Fruit fly (Drosophila melanogaster) whole organism, embryonic: ENCODE measurements around the gene dgt1.

Source experiments
- Bgb ChIP-seq: fragments of 200-800 bp; sonication (Bioruptor generic); IDR thresholded peaks from 2 replicates; pipeline ENCODE4 v1.3.6; 2022; ENCODE audit warnings: missing biosample characterization, missing genetic modification characterization; ENCODE audit not compliant: partially characterized antibody
- CG12104 ChIP-seq: fragments of 200-800 bp; sonication (Bioruptor generic); optimal IDR thresholded peaks from 3 replicates; lab custom pipeline; 2016; ENCODE audit warnings: missing biosample characterization, missing genetic modification characterization
- CG12942 ChIP-seq: fragments of 200-800 bp; sonication (Bioruptor generic); optimal IDR thresholded peaks from 3 replicates; lab custom pipeline; 2016; ENCODE audit warnings: missing biosample characterization, missing genetic modification characterization
- CG13287 ChIP-seq: fragments of 200-800 bp; sonication (Bioruptor generic); IDR thresholded peaks from 2 replicates; pipeline ENCODE4 v1.3.6; 2022; ENCODE audit warnings: missing biosample characterization, missing genetic modification characterization; ENCODE audit not compliant: partially characterized antibody
- CG13894 ChIP-seq: fragments of 200-800 bp; sonication (Bioruptor generic); optimal IDR thresholded peaks from 3 replicates; lab custom pipeline; 2018; ENCODE audit warnings: missing biosample characterization, mild to moderate bottlenecking, missing genetic modification characterization, moderate library complexity
- CG15514 ChIP-seq: fragments of 200-800 bp; sonication (Bioruptor generic); optimal IDR thresholded peaks from 3 replicates; lab custom pipeline; 2017; ENCODE audit warnings: missing biosample characterization, missing genetic modification characterization, mild to moderate bottlenecking, moderate library complexity, missing genetic modification reagents
- CG17802 ChIP-seq: fragments of 200-800 bp; sonication (Bioruptor generic); optimal IDR thresholded peaks from 2 replicates; lab custom pipeline; 2018; ENCODE audit warnings: missing biosample characterization, mild to moderate bottlenecking, missing genetic modification characterization, moderate library complexity
- CG18619 ChIP-seq: fragments of 200-800 bp; sonication (Bioruptor generic); optimal IDR thresholded peaks from 3 replicates; lab custom pipeline; 2017; ENCODE audit warnings: missing biosample characterization, mild to moderate bottlenecking, missing genetic modification characterization
- CG2678 ChIP-seq: fragments of 200-800 bp; sonication (Bioruptor generic); optimal IDR thresholded peaks from 3 replicates; lab custom pipeline; 2019; ENCODE audit warnings: missing biosample characterization, mild to moderate bottlenecking, missing genetic modification characterization, moderate library complexity
- CG3995 ChIP-seq: fragments of 200-800 bp; sonication (Bioruptor generic); optimal IDR thresholded peaks from 3 replicates; lab custom pipeline; 2016; ENCODE audit warnings: missing biosample characterization, missing genetic modification characterization
- CG4424 ChIP-seq: fragments of 200-800 bp; sonication (Bioruptor generic); optimal IDR thresholded peaks from 3 replicates; lab custom pipeline; 2016; ENCODE audit warnings: missing biosample characterization, missing genetic modification characterization
- CG6175 ChIP-seq: fragments of 200-800 bp; sonication (Bioruptor generic); IDR thresholded peaks from 3 replicates; pipeline ENCODE4 v1.3.6; 2022; ENCODE audit warnings: missing biosample characterization, missing genetic modification characterization
- CG7357 ChIP-seq: fragments of 200-800 bp; sonication (Bioruptor generic); IDR thresholded peaks from 3 replicates; pipeline ENCODE4 v1.3.6; 2022; ENCODE audit warnings: missing biosample characterization, missing genetic modification characterization
- CG7963 ChIP-seq: fragments of 200-800 bp; sonication (Bioruptor generic); IDR thresholded peaks from 3 replicates; pipeline ENCODE4 v1.3.6; 2022; ENCODE audit warnings: missing biosample characterization, missing genetic modification characterization; ENCODE audit not compliant: partially characterized antibody
- CG9797 ChIP-seq: fragments of 200-800 bp; sonication (Bioruptor generic); optimal IDR thresholded peaks from 3 replicates; lab custom pipeline; 2018; ENCODE audit warnings: missing biosample characterization, mild to moderate bottlenecking, missing genetic modification characterization
- Chrac-16 ChIP-seq: fragments of 200-800 bp; sonication (Bioruptor generic); optimal IDR thresholded peaks from 3 replicates; lab custom pipeline; 2016; ENCODE audit warnings: missing biosample characterization, missing genetic modification characterization
- Dbx ChIP-seq: fragments of 200-800 bp; sonication (Bioruptor generic); IDR thresholded peaks from 3 replicates; pipeline ENCODE4 v1.3.6; 2022; ENCODE audit warnings: missing biosample characterization, missing genetic modification characterization
- Deaf1 ChIP-seq: fragments of 200-800 bp; optimal IDR thresholded peaks from 3 replicates; lab custom pipeline; 2019; ENCODE audit warnings: missing biosample characterization, mild to moderate bottlenecking, missing genetic modification characterization, moderate library complexity
- ERR ChIP-seq: fragments of 200-800 bp; sonication (Bioruptor generic); optimal IDR thresholded peaks from 2 replicates; lab custom pipeline; 2016; ENCODE audit warnings: missing biosample characterization, missing genetic modification characterization
- Ets97D ChIP-seq: fragments of 200-800 bp; sonication (Bioruptor generic); optimal IDR thresholded peaks from 3 replicates; lab custom pipeline; 2016; ENCODE audit warnings: missing biosample characterization, missing genetic modification characterization
- H2.0 ChIP-seq: fragments of 200-800 bp; sonication (Bioruptor generic); IDR thresholded peaks from 2 replicates; pipeline ENCODE4 v1.3.6; 2022; ENCODE audit warnings: missing biosample characterization, missing genetic modification characterization
- Hmr ChIP-seq: fragments of 200-800 bp; sonication (Bioruptor generic); optimal IDR thresholded peaks from 3 replicates; lab custom pipeline; 2017; ENCODE audit warnings: mild to moderate bottlenecking, missing biosample characterization, missing genetic modification reagents, missing genetic modification characterization
- Nf-YC ChIP-seq: fragments of 200-800 bp; optimal IDR thresholded peaks from 3 replicates; lab custom pipeline; 2019; ENCODE audit warnings: missing biosample characterization, mild to moderate bottlenecking, missing genetic modification characterization, moderate library complexity
- Pdp1 ChIP-seq, 2 experiments: fragments of 200-800 bp; sonication (Bioruptor generic); optimal IDR thresholded peaks; 3 replicates each; lab custom pipeline; 2016; ENCODE audit warnings: missing biosample characterization in 2 of 2, missing genetic modification characterization in 2 of 2, mild to moderate bottlenecking in 1 of 2, moderate library complexity in 1 of 2
- Poxn ChIP-seq: fragments of 200-800 bp; sonication (Bioruptor generic); IDR thresholded peaks from 2 replicates; pipeline ENCODE4 v1.3.6; 2022; ENCODE audit warnings: missing biosample characterization, missing genetic modification characterization
- Ravus ChIP-seq: fragments of 200-800 bp; sonication (Bioruptor generic); IDR thresholded peaks from 2 replicates; pipeline ENCODE4 v1.3.6; 2022; ENCODE audit warnings: missing biosample characterization, missing genetic modification characterization
- Sox102F ChIP-seq: fragments of 200-800 bp; sonication (Bioruptor generic); optimal IDR thresholded peaks from 2 replicates; lab custom pipeline; 2018; ENCODE audit warnings: missing biosample characterization, mild to moderate bottlenecking, missing genetic modification characterization, moderate library complexity
- Trl ChIP-seq, 3 experiments: fragments of >200 bp in 2 of 3; fragments of 200-800 bp in 1 of 3; sonication (Bioruptor generic) in 1 of 3; optimal IDR thresholded peaks; 2 replicates in 1 of 3; 3 replicates in 2 of 3; lab custom pipeline; 2016 to 2017; ENCODE audit warnings: missing biosample characterization in 1 of 3, missing genetic modification characterization in 1 of 3
- YL-1 ChIP-seq: fragments of 200-800 bp; sonication (Bioruptor generic); optimal IDR thresholded peaks from 3 replicates; lab custom pipeline; 2017; ENCODE audit warnings: missing biosample characterization, mild to moderate bottlenecking, missing genetic modification characterization
- aop ChIP-seq: fragments of 200-800 bp; sonication (Bioruptor generic); IDR thresholded peaks from 2 replicates; pipeline ENCODE4 v1.3.6; 2022; ENCODE audit warnings: missing biosample characterization, missing genetic modification characterization
- az2 ChIP-seq: fragments of 200-800 bp; sonication (Bioruptor generic); optimal IDR thresholded peaks from 3 replicates; lab custom pipeline; 2016; ENCODE audit warnings: missing biosample characterization, missing genetic modification characterization
- bcd ChIP-seq: fragments of 200-800 bp; sonication (Bioruptor generic); optimal IDR thresholded peaks from 2 replicates; lab custom pipeline; 2017; ENCODE audit warnings: missing biosample characterization, mild to moderate bottlenecking, missing genetic modification characterization
- btn ChIP-seq: fragments of 200-800 bp; sonication (Bioruptor generic); optimal IDR thresholded peaks from 2 replicates; lab custom pipeline; 2016; ENCODE audit warnings: missing biosample characterization, missing genetic modification characterization
- disco-r ChIP-seq: fragments of 200-800 bp; sonication (Bioruptor generic); optimal IDR thresholded peaks from 2 replicates; lab custom pipeline; 2016; ENCODE audit warnings: missing biosample characterization, missing genetic modification characterization
- esg ChIP-seq: fragments of 200-800 bp; sonication (Bioruptor generic); conservative IDR thresholded peaks from 2 replicates; pipeline ENCODE4 v1.3.6; 2022; ENCODE audit warnings: missing biosample characterization, missing genetic modification characterization
- fd96Cb ChIP-seq: fragments of 200-800 bp; sonication (Bioruptor generic); optimal IDR thresholded peaks from 2 replicates; lab custom pipeline; 2018; ENCODE audit warnings: missing biosample characterization, mild to moderate bottlenecking, missing genetic modification characterization, moderate library complexity
- gfzf ChIP-seq: fragments of 200-800 bp; sonication (Bioruptor generic); optimal IDR thresholded peaks from 2 replicates; lab custom pipeline; 2016; ENCODE audit warnings: missing biosample characterization, mild to moderate bottlenecking, missing genetic modification characterization, moderate library complexity
- grn ChIP-seq: fragments of 200-800 bp; sonication (Bioruptor generic); optimal IDR thresholded peaks from 3 replicates; lab custom pipeline; 2017; ENCODE audit warnings: missing biosample characterization, missing genetic modification characterization
- gt ChIP-seq: fragments of 200-800 bp; sonication (Bioruptor generic); IDR thresholded peaks from 2 replicates; pipeline ENCODE4 v1.3.6; 2022; ENCODE audit warnings: missing biosample characterization, missing genetic modification characterization
- ham ChIP-seq: fragments of 200-800 bp; sonication (Bioruptor generic); IDR thresholded peaks from 2 replicates; pipeline ENCODE4 v1.3.6; 2022; ENCODE audit warnings: missing biosample characterization, missing genetic modification characterization
- lmd ChIP-seq: fragments of 200-800 bp; sonication (Bioruptor generic); IDR thresholded peaks from 2 replicates; pipeline ENCODE4 v1.3.6; 2022; ENCODE audit warnings: missing biosample characterization, missing genetic modification characterization
- lola ChIP-seq, 3 experiments: fragments of >200 bp in 2 of 3; fragments of 200-800 bp in 1 of 3; sonication (Bioruptor generic) in 1 of 3; optimal IDR thresholded peaks; 2 replicates each; lab custom pipeline; 2017 to 2019; ENCODE audit warnings: missing biosample characterization in 3 of 3, missing genetic modification characterization in 3 of 3, mild to moderate bottlenecking in 1 of 3, moderate library complexity in 1 of 3
- pho ChIP-seq: fragments of 200-800 bp; sonication (Bioruptor generic); optimal IDR thresholded peaks from 2 replicates; lab custom pipeline; 2016; ENCODE audit warnings: missing biosample characterization, missing genetic modification characterization
- pum ChIP-seq: fragments of 200-800 bp; sonication (Bioruptor generic); optimal IDR thresholded peaks from 2 replicates; lab custom pipeline; 2016; ENCODE audit warnings: missing biosample characterization, missing genetic modification characterization
- sd ChIP-seq: fragments of 200-800 bp; sonication (Bioruptor generic); optimal IDR thresholded peaks from 3 replicates; lab custom pipeline; 2018; ENCODE audit warnings: missing biosample characterization, mild to moderate bottlenecking, missing genetic modification characterization, moderate library complexity
- shn ChIP-seq: fragments of 200-800 bp; sonication (Bioruptor generic); optimal IDR thresholded peaks from 3 replicates; lab custom pipeline; 2016; ENCODE audit warnings: missing biosample characterization, missing genetic modification characterization
- slou ChIP-seq: fragments of 200-800 bp; sonication (Bioruptor generic); optimal IDR thresholded peaks from 3 replicates; lab custom pipeline; 2016; ENCODE audit warnings: missing biosample characterization, missing genetic modification characterization
- sr ChIP-seq: fragments of 200-800 bp; sonication (Bioruptor generic); IDR thresholded peaks from 3 replicates; pipeline ENCODE4 v1.3.6; 2022; ENCODE audit warnings: missing biosample characterization, missing genetic modification characterization
- trh ChIP-seq: fragments of 200-800 bp; sonication (Bioruptor generic); optimal IDR thresholded peaks from 2 replicates; lab custom pipeline; 2016; ENCODE audit warnings: missing biosample characterization, missing genetic modification characterization
- wek ChIP-seq: fragments of 200-800 bp; sonication (Bioruptor generic); optimal IDR thresholded peaks from 3 replicates; lab custom pipeline; 2018; ENCODE audit warnings: missing biosample characterization, mild to moderate bottlenecking, missing genetic modification characterization, moderate library complexity
- zfh1 ChIP-seq: fragments of 200-800 bp; sonication (Bioruptor generic); IDR thresholded peaks from 3 replicates; pipeline ENCODE4 v1.3.6; 2022; ENCODE audit warnings: missing biosample characterization, missing genetic modification characterization

The dgt1 gene

DNA sequence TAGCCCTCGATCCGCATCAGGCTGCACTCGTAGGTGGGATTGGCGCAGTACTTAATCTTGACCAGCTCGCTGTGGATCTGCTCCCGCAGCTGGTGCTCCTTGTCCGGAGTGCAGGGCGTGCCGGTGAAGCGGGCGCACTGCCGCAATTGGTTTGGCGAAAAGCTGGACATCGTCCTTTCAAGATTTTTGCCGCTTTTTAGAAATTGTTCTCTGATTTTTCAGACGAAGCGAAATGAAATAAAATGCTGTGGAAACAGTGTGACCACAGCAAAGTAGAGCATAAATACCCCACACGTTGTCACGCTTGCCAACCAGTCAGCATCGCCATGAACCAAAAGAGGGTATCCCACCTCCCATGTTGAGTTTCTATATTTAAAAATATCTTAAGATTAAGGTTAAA lies at the start of gene dgt1 (continued):
- TF ChIP-seq CG13287 (GFP tag; lab: Robert Waterston, UW) (peak; percentile 32; the same call in 1 of the 2 replicates), Pdp1 (GFP tag; optimal IDR thresholded peaks at IDR 0.05; lab: Kevin White, UChicago) (no peak), wek (GFP tag; lab: Kevin White, UChicago) (no peak), fd96Cb (tag; lab: Kevin White, UChicago) (no peak), CG15514 (peak; percentile 93), lola (GFP tag; optimal IDR thresholded peaks at IDR 0.05; lab: Kevin White, UChicago) (no peak), Deaf1 (tag; lab: Kevin White, UChicago) (no peak), grn (GFP tag; lab: Kevin White, UChicago) (no peak), lmd (GFP tag; lab: Robert Waterston, UW) (no peak), CG12104 (GFP tag; lab: Kevin White, UChicago) (no peak), CG7357 (GFP tag; lab: Robert Waterston, UW) (no peak), slou (GFP tag; lab: Kevin White, UChicago) (no peak), gfzf (peak; percentile 93), YL-1 (GFP tag; lab: Kevin White, UChicago) (peak; percentile 80), Trl (optimal IDR thresholded peaks at IDR 0.05; lab: Kevin White, UChicago) (no peak), Trl (GFP tag; optimal IDR thresholded peaks at IDR 0.05; lab: Kevin White, UChicago) (no peak), H2.0 (GFP tag; lab: Robert Waterston, UW) (no peak), az2 (GFP tag; lab: Kevin White, UChicago) (no peak), CG7963 (GFP tag; lab: Robert Waterston, UW) (no peak), sr (no peak), CG4424 (GFP tag; lab: Kevin White, UChicago) (no peak), aop (GFP tag; lab: Robert Waterston, UW) (no peak), esg (GFP tag; lab: Robert Waterston, UW) (no peak), Dbx (GFP tag; lab: Robert Waterston, UW) (no peak), Poxn (no peak), Sox102F (GFP tag; lab: Kevin White, UChicago) (no peak), CG6175 (GFP tag; lab: Robert Waterston, UW) (no peak), Ravus (GFP tag; lab: Robert Waterston, UW) (no peak), trh (GFP tag; lab: Kevin White, UChicago) (no peak), btn (no peak), ERR (no peak), disco-r (no peak), pum (GFP tag; lab: Kevin White, UChicago) (no peak), CG3995 (GFP tag; lab: Kevin White, UChicago) (no peak), Bgb (GFP tag; lab: Robert Waterston, UW) (peak; percentile 11; the same call in 1 of the 2 replicates), ham (GFP tag; lab: Robert Waterston, UW) (no peak), Ets97D (peak; percentile 43), CG17802 (tag; lab: Kevin White, UChicago) (no peak), sd (tag; lab: Kevin White, UChicago) (no peak), CG18619 (GFP tag; lab: Kevin White, UChicago) (no peak), zfh1 (GFP tag; lab: Robert Waterston, UW) (no peak), gt (GFP tag; lab: Robert Waterston, UW) (no peak), bcd (GFP tag; lab: Kevin White, UChicago) (no peak), Chrac-16 (GFP tag; lab: Kevin White, UChicago) (no peak), CG9797 (GFP tag; lab: Kevin White, UChicago) (peak; percentile 88), CG2678 (tag; lab: Kevin White, UChicago) (no peak), shn (GFP tag; lab: Kevin White, UChicago) (no peak), Nf-YC (tag; lab: Kevin White, UChicago) (no peak), CG13894 (tag; lab: Kevin White, UChicago) (no peak), CG12942 (GFP tag; lab: Kevin White, UChicago) (no peak), Hmr (no peak), pho (no peak)
